Worm (Caenorhabditis elegans): ENCODE measurements around the gene srw-145.

- TF ChIP-seq pqm-1 (tag; optimal IDR thresholded peaks at IDR 0.05) (no peak), nhr-77 (tag; optimal IDR thresholded peaks at IDR 0.05) (no peak), nhr-25 (tag; optimal IDR thresholded peaks at IDR 0.05; ENCODE audit: borderline replicate concordance, insufficient read depth) (no peak), D1046.2 (GFP tag; IDR thresholded peaks at IDR 0.05) (no peak), nhr-111 (GFP tag; optimal IDR thresholded peaks at IDR 0.05) (no peak)
Measured at ce11 chrV:13915390-13915789, 21.6 kb upstream of the srw-145 start, which contains the start of gene gcy-32.
